Worm (Caenorhabditis elegans) whole organism, dauer: ENCODE measurements around the gene Y50D4C.6.

Source experiments
- unc-62 ChIP-seq: sonication (generic microtip); optimal IDR thresholded peaks from 2 replicates; lab custom pipeline; 2017; ENCODE audit warnings: missing biosample characterization, missing genetic modification reagents, missing genetic modification characterization

Gene Y50D4C.6

ce11 chrV:917488-917887, 32.2 kb downstream of the Y50D4C.6 start, which contains the start of gene H24K24.2:
H24K24.2 (plus strand) TSS chrV:917788.
- TF ChIP-seq unc-62 (GFP tag; lab: Kevin White, UChicago): no peak

- no peak for TF ChIP-seq unc-62 (GFP tag; lab: Kevin White, UChicago)
Measured at ce11 chrV:915716-916115, 33.9 kb downstream of the Y50D4C.6 start.

DNA sequence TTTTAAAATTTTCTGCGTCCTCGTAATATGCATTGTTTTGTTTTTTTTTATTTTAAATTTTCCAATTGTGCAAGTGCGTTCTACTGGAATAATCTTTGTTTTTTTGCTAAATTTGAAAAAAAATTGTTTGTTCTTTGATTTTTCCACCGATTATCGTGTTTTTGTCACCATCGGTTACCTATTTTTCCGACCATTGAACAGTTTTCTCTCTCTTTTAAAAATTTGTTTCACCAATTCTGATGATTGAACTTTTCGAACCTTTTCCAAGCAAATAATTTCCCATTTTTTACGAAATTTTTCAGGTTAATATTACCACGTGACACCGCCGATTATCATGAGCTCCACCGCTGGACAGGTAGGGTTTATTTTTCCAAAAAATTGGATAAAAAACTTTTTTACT, 38.2 kb downstream of the Y50D4C.6 start, which contains the start of gene adh-5:
Gene adh-5 (plus strand): TSS at position 301 of the 400 bp plus-strand sequence.
- TF ChIP-seq unc-62 (GFP tag; lab: Kevin White, UChicago): no peak

ce11 chrV:910588-910987, 39.1 kb downstream of the Y50D4C.6 start:
- no peak for TF ChIP-seq unc-62 (GFP tag; lab: Kevin White, UChicago)

DNA sequence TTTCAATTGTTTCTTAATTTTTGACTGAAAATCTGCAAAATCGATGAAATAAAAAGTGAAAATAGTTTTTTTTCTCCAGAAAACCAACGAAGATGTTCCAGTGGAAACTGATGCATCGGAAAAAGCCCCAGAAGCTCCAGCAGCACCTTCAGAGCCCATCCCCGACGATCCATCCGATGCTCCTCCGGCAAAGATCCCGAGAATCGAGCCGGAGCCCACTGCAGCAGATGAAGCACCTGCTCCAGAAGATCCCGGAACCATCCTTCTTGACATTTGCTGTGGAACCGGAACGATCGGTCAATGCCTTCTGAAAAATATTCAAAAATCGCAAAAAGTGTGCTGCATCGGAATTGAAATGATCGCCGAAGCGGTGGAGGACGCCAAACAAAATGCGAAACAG, 41.0 kb downstream of the Y50D4C.6 start:
- no peak for TF ChIP-seq unc-62 (GFP tag; lab: Kevin White, UChicago)

- TF ChIP-seq unc-62 (GFP tag; lab: Kevin White, UChicago): no peak
Measured at ce11 chrV:904232-904983, 45.3 kb downstream of the Y50D4C.6 start, which contains the start of gene trm-2A. trm-2A (plus strand) TSS chrV:904963.

ce11 chrV:903460-903859, 46.2 kb downstream of the Y50D4C.6 start, which contains the start of gene fmo-5:
fmo-5 (minus strand) TSS chrV:903665.
- TF ChIP-seq unc-62 (GFP tag; lab: Kevin White, UChicago): no peak

ce11 chrV:899087-899486, 50.6 kb downstream of the Y50D4C.6 start, which contains the start of gene nas-32:
nas-32 (minus strand) TSS chrV:899187.
- TF ChIP-seq unc-62 (GFP tag; lab: Kevin White, UChicago): no peak
